Worm (Caenorhabditis elegans): ENCODE results near the gene nlp-24.

nlp-24 gene

ce11 chrV:11610481-11610880 is 5.7 kb upstream of the nlp-24 start, which contains the start of gene sas-5:
TSS of gene sas-5 (plus strand) at chrV:11610737.
- no peak for TF ChIP-seq ceh-58 (GFP tag; IDR thresholded peaks at IDR 0.05)
- peak; percentile 71; the same call in 1 of the 2 replicates for TF ChIP-seq Y56A3A.18 (GFP tag; IDR thresholded peaks at IDR 0.05)
- TF ChIP-seq unc-130 (GFP tag; optimal IDR thresholded peaks at IDR 0.05) = peak; percentile 60
- no peak for TF ChIP-seq ama-1 (optimal IDR thresholded peaks at IDR 0.05)
- no peak for TF ChIP-seq ama-1 (GFP tag; optimal IDR thresholded peaks at IDR 0.05)
- no peak for TF ChIP-seq Y79H2A.3 (GFP tag; conservative IDR thresholded peaks at IDR 0.05)
- TF ChIP-seq sdz-38 (tag; optimal IDR thresholded peaks at IDR 0.05) = no peak
- no peak for TF ChIP-seq repo-1 (tag; optimal IDR thresholded peaks at IDR 0.05)
- no peak for TF ChIP-seq nfya-1 (tag; optimal IDR thresholded peaks at IDR 0.05; ENCODE audit: borderline replicate concordance, insufficient read depth)
- no peak for TF ChIP-seq gei-17 (GFP tag; optimal IDR thresholded peaks at IDR 0.05)
- TF ChIP-seq B0019.2 (GFP tag; conservative IDR thresholded peaks at IDR 0.05) = peak; percentile 37; the same call in 1 of the 2 replicates
- no peak for TF ChIP-seq ztf-28 (GFP tag; IDR thresholded peaks at IDR 0.05)
- peak in 1 of 2 experiments; percentile 50 for TF ChIP-seq rec-8 (tag; optimal IDR thresholded peaks at IDR 0.05)
- no peak for TF ChIP-seq hlh-12 (tag; optimal IDR thresholded peaks at IDR 0.05)
- no peak for TF ChIP-seq F22D6.2 (tag; optimal IDR thresholded peaks at IDR 0.05)
- TF ChIP-seq tbx-9 (tag; optimal IDR thresholded peaks at IDR 0.05; ENCODE audit: borderline replicate concordance) = no peak
- no peak; the same call in 1 of the 2 replicates for TF ChIP-seq lir-1 (GFP tag; conservative IDR thresholded peaks at IDR 0.05)
- TF ChIP-seq F57C9.4 (tag; optimal IDR thresholded peaks at IDR 0.05) = no peak
- no peak for TF ChIP-seq unc-62 (GFP tag; optimal IDR thresholded peaks at IDR 0.05)
- TF ChIP-seq let-526 (GFP tag; IDR thresholded peaks at IDR 0.05) = no peak
- peak; percentile 82 for TF ChIP-seq ceh-100 (GFP tag; IDR thresholded peaks at IDR 0.05)
- TF ChIP-seq madf-8 (GFP tag; conservative IDR thresholded peaks at IDR 0.05) = peak; percentile 84
- peak; percentile 58 for TF ChIP-seq athp-1 (tag; optimal IDR thresholded peaks at IDR 0.05)
- no peak for TF ChIP-seq B0035.1 (tag; optimal IDR thresholded peaks at IDR 0.05)
- no peak for TF ChIP-seq aptf-2 (GFP tag; conservative IDR thresholded peaks at IDR 0.05)
- TF ChIP-seq egl-44 (GFP tag; IDR thresholded peaks at IDR 0.05) = no peak
- TF ChIP-seq dpl-1 (GFP tag; optimal IDR thresholded peaks at IDR 0.05) = peak; percentile 77
- no peak for TF ChIP-seq fkh-3 (tag; optimal IDR thresholded peaks at IDR 0.05)
- TF ChIP-seq lin-54 (GFP tag; optimal IDR thresholded peaks at IDR 0.05) = peak; percentile 87
- TF ChIP-seq sptf-2 (GFP tag; optimal IDR thresholded peaks at IDR 0.05) = no peak
- TF ChIP-seq B0336.3 (GFP tag; IDR thresholded peaks at IDR 0.05) = peak; percentile 82
- TF ChIP-seq ztf-18 (tag; optimal IDR thresholded peaks at IDR 0.05) = peak; percentile 67
- TF ChIP-seq snpc-3.4 (tag; optimal IDR thresholded peaks at IDR 0.05) = peak; percentile 88
- no peak for TF ChIP-seq F52B5.7 (tag; optimal IDR thresholded peaks at IDR 0.05)
- 0 out of 2 replicates have a peak, but pooled peaks have one; percentile 31 for TF ChIP-seq nfyb-1 (GFP tag; IDR thresholded peaks at IDR 0.05)
- TF ChIP-seq chd-7 (tag; optimal IDR thresholded peaks at IDR 0.05) = no peak
- TF ChIP-seq hmg-1.2 (GFP tag; IDR thresholded peaks at IDR 0.05) = peak; percentile 58
- TF ChIP-seq somi-1 (GFP tag; optimal IDR thresholded peaks at IDR 0.05) = no peak
- TF ChIP-seq nhr-90 (tag; optimal IDR thresholded peaks at IDR 0.05) = peak; percentile 9
- TF ChIP-seq T07F8.4 (tag; optimal IDR thresholded peaks at IDR 0.05) = peak; percentile 18
- TF ChIP-seq nhr-179 (tag; optimal IDR thresholded peaks at IDR 0.05) = no peak
- peak; percentile 54 for TF ChIP-seq madf-10 (tag; optimal IDR thresholded peaks at IDR 0.05)
- TF ChIP-seq F37B4.10 (GFP tag; IDR thresholded peaks at IDR 0.05) = no peak
- peak; percentile 43; the same call in 1 of the 2 replicates for TF ChIP-seq hsf-1 (GFP tag; IDR thresholded peaks at IDR 0.05)
- TF ChIP-seq ztf-3 (GFP tag; optimal IDR thresholded peaks at IDR 0.05) = no peak
- no peak for TF ChIP-seq hrde-1 (tag; optimal IDR thresholded peaks at IDR 0.05; ENCODE audit: borderline replicate concordance)
- TF ChIP-seq ZK185.1 (tag; optimal IDR thresholded peaks at IDR 0.05; ENCODE audit: poor library complexity, severe bottlenecking) = peak; percentile 73
- peak; percentile 57; the same call in 1 of the 2 replicates for TF ChIP-seq Y53G8AR.9 (GFP tag; conservative IDR thresholded peaks at IDR 0.05)
- TF ChIP-seq mes-4 (tag; optimal IDR thresholded peaks at IDR 0.05) = no peak
- TF ChIP-seq bed-1 (GFP tag; IDR thresholded peaks at IDR 0.05) = no peak
